Worm (Caenorhabditis elegans) whole organism, L4/young adult: ENCODE data around the gene gei-13.

ENCODE experiments used
- W03F9.2 ChIP-seq: fragments of 150-350 bp; optimal IDR thresholded peaks from 2 replicates; lab custom pipeline; 2014; ENCODE audit warnings: missing biosample characterization, missing genetic modification characterization
- dao-5 ChIP-seq: sonication (generic microtip); optimal IDR thresholded peaks from 2 replicates; lab custom pipeline; 2016; ENCODE audit warnings: missing genotype, missing genetic modification characterization, moderate library complexity, missing compliant biosample characterization
- him-1 ChIP-seq: sonication (generic microtip); optimal IDR thresholded peaks from 2 replicates; lab custom pipeline; 2016; ENCODE audit warnings: missing genotype, missing genetic modification reagents, missing genetic modification characterization, missing compliant biosample characterization

The gei-13 gene

DNA sequence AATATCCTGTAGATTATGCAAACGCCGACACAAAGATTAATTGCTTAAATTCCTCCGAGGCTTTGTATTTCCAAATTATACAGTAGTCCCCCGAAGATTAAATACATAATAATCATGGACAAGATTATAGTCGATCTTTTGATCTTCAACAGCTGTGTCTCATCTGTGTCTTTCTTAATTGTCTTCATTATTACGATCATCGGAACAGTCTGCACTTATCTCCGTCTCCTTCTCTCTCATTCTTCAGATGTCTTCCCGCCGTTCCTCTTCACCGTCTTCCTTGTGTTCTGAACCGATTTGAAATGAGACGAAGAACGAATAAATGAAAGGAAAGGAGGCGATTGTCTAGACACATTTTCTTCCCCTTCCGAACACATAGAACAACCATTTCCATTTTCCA, 24.2 kb upstream of the gei-13 start:
- no peak for TF ChIP-seq dao-5 (tag; lab: Kevin White, UChicago)
- no peak for TF ChIP-seq him-1 (tag; lab: Kevin White, UChicago)
- TF ChIP-seq W03F9.2, result no peak

ce11 chrIII:9658569-9658968, 21.7 kb upstream of the gei-13 start:
- TF ChIP-seq him-1 (tag; lab: Kevin White, UChicago) (no peak), W03F9.2 (no peak), dao-5 (tag; lab: Kevin White, UChicago) (no peak)

DNA sequence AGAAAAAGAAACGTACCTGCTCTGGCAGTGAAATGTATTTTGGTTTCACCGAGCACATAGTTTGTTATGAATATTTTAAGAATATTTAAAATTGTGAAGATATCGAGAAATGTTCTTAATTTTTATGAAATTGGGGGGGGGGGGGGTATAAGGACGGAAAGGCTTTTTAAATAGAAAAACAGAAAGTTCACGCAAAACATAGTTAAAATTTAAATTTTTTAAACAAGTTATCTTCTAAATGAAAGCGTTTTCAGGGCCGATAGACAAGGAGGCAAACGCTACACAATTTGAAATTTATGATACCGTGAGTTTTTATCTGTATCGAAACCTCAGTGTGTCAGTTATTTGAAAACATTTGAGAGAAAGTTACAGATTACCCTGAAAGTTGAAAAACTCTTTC, 18.9 kb upstream of the gei-13 start, which contains the start of gene C15H7.4:
C15H7.4 (minus strand) TSS at position 101 of the 400 bp plus-strand sequence.
- no peak for TF ChIP-seq W03F9.2
- no peak for TF ChIP-seq dao-5 (tag; lab: Kevin White, UChicago)
- TF ChIP-seq him-1 (tag; lab: Kevin White, UChicago), result no peak

DNA sequence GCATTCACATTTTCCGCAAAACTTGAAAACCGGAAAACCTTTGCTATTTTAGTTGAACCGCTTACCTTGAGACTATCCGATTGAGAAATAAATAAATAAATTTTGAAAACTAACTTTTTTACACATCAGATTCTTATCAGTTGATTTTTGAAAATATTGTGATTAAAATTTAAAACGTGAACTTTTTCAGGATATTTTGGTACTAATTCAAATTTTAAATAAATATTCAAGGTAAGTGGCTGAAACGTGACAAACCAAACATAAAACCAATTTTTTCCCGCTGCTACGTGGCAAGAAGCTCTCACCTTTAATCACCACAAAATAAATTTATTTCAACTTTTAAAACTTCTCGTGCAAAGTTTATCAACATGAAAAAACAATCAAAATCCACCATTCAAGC, 15.0 kb upstream of the gei-13 start, which contains the start of gene C15H7.3:
C15H7.3 (minus strand) TSS at position 101 of the 400 bp plus-strand sequence.
- TF ChIP-seq dao-5 (tag; lab: Kevin White, UChicago) (no peak), W03F9.2 (no peak), him-1 (tag; lab: Kevin White, UChicago) (no peak)

DNA sequence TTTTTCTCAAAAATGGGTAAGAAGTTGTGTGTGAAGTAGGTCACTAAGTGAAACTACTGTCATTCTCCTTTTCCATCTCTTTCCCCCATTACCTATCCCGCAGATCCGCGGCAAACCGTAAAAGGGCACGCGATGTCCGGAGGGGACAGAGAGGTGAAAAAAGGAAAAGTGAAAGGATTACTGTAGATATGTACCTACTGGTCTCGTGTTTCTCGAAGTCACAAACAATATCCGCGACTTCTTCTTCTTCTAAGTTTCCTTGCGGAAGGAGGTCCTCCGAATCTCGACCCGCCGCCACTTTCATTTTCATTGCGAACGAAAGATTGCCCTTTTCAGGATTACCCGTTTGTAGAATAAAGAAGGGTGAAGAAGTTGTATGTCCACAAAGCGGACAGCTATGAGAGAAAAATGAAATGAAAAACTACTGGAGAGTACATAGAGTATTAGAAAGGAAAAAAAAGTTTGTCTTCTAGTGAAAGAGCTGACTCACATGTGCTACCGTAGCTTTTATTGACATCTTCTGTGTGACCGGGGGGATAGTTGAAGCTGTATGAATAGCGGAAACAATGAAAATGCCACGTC, 9.6 kb upstream of the gei-13 start:
- TF ChIP-seq dao-5 (tag; lab: Kevin White, UChicago), result no peak
- TF ChIP-seq W03F9.2, result no peak
- TF ChIP-seq him-1 (tag; lab: Kevin White, UChicago), result no peak

DNA sequence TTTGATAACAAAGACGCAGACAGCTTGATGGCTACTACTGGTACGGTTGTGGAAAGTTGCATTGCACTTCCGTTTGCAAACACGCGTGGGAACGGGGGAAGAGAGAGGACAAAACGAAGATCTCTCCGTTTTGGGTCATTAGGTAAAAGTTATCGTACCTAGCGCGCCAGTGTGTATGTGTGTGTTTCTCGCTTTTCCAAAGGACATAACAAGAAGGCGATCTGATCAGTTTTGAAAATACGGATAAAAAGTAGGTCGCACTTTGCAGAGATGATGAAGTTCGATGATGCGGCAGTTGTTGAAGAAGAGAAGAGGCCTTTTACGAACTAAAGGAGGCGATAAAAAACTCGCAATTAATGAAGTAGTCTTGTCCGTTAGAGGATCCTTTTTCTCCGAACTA, 8.2 kb upstream of the gei-13 start:
- TF ChIP-seq W03F9.2 (no peak), dao-5 (tag; lab: Kevin White, UChicago) (no peak), him-1 (tag; lab: Kevin White, UChicago) (no peak)

DNA sequence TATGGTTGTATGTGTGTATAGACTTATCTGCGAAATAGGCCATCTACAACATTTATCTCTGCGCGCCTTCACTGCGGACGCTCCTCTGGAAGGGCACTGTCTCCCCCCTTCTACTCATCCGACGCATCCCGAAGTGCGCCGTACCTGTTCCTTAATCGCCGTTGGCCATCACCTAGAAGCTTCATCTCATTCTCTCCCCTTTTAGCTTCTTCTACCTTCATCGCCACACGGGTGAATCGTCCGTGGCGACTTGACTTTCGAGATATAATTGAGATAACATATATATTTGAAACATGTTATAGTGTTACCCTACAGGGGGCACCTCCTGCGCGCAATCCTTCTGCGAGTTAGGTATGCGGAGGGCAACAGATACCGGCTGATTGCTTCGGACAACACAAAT, 5.2 kb upstream of the gei-13 start:
- TF ChIP-seq dao-5 (tag; lab: Kevin White, UChicago), result no peak
- no peak for TF ChIP-seq him-1 (tag; lab: Kevin White, UChicago)
- TF ChIP-seq W03F9.2, result no peak

DNA sequence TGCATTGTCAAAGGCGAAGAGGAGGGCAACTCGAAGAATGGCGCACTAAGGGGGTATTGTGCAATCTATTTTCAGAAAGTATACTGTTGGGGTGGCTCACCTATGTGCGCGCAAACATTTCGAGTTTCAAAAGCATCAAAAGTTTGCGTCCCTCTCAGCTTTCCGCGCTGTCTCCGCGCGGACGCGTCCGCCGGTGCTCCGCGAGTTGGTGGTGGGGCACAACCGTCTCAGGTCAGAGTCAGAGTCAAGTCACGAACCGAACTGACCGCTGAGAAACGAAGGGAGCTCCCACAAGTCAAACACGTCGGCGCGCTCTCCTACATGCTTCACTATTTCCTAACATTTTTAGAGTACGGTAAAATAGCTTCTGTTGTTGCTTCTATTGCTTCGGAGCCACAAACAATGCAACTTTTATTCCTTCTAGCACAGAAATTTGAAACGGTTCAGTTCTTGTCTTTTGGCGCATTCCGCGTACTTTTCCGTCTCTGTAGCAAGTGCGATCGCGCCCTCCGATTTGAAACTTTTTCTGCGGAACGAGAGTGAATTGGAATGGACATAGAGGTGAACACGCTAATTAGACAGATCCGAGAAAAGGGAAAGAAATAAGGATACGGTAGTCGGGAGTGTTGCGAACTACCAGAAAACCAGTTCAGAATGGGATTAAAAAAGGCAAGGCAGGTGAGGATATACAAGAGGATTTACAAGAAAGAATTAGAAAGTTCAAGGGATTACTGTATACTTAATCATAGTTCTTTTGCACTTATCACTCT, 2.5 kb upstream of the gei-13 start:
- TF ChIP-seq dao-5 (tag; lab: Kevin White, UChicago) (no peak), W03F9.2 (no peak), him-1 (tag; lab: Kevin White, UChicago) (no peak)

- TF ChIP-seq W03F9.2, result no peak
- TF ChIP-seq dao-5 (tag; lab: Kevin White, UChicago), result no peak
- TF ChIP-seq him-1 (tag; lab: Kevin White, UChicago), result no peak
Observed at ce11 chrIII:9638159-9638754, 1.3 kb upstream of the gei-13 start.

DNA sequence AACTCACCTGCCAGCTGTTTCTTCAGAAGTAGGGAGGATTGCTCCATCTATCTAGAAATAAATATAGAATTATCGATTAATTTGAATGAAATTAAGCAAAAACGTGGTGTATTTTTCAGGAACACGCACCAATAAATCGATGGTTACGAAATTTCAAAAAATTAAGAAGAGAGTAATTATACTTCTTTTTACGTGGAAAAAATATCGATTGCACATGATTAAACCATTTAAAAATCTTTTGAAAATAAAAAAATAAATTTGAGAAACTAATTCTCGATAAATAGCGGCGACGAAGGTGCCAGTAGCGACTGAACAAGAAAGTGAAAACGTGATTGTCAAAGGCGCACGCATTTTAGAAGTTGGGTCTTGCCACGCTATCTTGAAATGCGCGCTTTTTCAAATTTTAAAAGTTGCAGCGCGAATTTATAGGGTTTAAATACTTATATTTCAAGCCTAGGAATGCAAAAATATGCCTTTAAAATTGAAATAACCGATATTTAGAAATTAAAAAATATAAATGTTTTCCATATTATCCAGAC, 5.7 kb downstream of the gei-13 start, which contains the start of gene ubc-7:
ubc-7 (minus strand) TSS at position 51 of the 539 bp plus-strand sequence.
- no peak for TF ChIP-seq dao-5 (tag; lab: Kevin White, UChicago)
- TF ChIP-seq W03F9.2, result peak; percentile 79
- TF ChIP-seq him-1 (tag; lab: Kevin White, UChicago), result no peak

DNA sequence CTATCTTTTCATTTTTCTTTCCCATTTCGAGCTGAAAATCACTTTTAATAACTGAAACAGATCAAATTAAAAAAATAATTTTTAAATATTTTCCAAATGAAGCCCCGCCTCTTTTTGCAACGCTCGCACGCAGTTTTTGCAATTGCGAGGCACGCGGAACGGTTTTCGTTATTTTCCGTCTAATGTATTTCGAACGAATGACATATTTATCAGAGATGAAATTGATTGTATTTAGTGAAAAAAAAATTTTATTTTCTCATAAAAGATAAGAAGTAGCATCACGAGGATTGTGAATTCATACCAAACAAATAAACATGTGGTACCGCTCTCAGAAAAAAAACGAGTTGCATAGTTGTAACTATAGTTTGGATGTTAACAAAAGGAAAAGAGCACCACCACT, 7.1 kb downstream of the gei-13 start, which contains the start of gene rpac-19:
rpac-19 (minus strand) TSS at position 31 of the 400 bp plus-strand sequence.
- no peak for TF ChIP-seq dao-5 (tag; lab: Kevin White, UChicago)
- TF ChIP-seq him-1 (tag; lab: Kevin White, UChicago), result no peak
- TF ChIP-seq W03F9.2, result peak; percentile 74

DNA sequence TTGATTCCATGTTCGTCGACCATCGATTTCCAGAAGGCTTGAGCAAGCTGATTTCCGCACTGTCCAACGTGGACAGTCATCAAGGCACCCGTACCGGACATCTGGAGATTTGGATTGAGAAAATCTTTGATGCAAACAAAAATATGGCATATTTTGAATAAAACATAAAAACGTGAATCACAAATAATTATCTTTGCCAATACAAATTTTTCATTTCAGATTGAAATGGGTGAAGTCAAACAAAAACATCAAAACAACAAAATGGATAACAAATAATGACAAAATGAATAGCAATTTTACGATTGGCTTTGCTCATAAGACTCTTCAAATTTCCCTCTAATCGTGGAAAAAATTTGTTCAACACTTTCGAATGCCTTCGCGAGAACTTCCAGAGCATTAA, 7.9 kb downstream of the gei-13 start, which contains the start of gene tbg-1:
tbg-1 (minus strand) TSS at position 101 of the 400 bp plus-strand sequence.
- no peak for TF ChIP-seq him-1 (tag; lab: Kevin White, UChicago)

- TF ChIP-seq dao-5 (tag; lab: Kevin White, UChicago), result no peak
- TF ChIP-seq W03F9.2, result no peak
- no peak for TF ChIP-seq him-1 (tag; lab: Kevin White, UChicago)
Observed at ce11 chrIII:9626602-9627001, 10.3 kb downstream of the gei-13 start.

- TF ChIP-seq W03F9.2, result no peak
- no peak for TF ChIP-seq dao-5 (tag; lab: Kevin White, UChicago)
- no peak for TF ChIP-seq him-1 (tag; lab: Kevin White, UChicago)
Observed at ce11 chrIII:9623460-9623859, 13.5 kb downstream of the gei-13 start.
